Worm (Caenorhabditis elegans): ENCODE data around the gene ZK697.8.

ZK697.8 gene

DNA sequence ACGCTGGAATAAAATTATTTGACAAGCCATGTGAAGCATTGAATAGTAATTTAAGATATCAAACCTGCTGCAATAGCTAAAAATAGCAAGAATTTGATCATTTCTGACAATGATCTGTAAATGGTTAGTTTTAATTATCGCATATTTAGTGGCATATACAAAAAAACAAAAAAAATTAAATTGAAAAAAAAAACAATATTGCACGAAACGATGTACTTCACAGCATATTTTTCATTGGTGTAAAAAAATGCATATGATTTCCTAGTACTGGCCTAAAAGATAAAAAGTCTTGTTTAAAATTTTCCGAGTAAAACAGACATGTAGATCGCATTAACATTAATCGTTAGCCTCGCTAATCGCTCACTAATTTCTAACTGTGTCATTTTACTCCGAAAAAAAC is at the start of gene ZK697.8:
Gene ZK697.8, minus strand, starts transcription at position 101 of the 400 bp plus-strand sequence.
- TF ChIP-seq dpff-1 (tag; optimal IDR thresholded peaks at IDR 0.05), result no peak
- no peak for TF ChIP-seq madf-3 (GFP tag; IDR thresholded peaks at IDR 0.05)
- TF ChIP-seq ceh-79 (tag; optimal IDR thresholded peaks at IDR 0.05), result no peak
- no peak for TF ChIP-seq ceh-100 (GFP tag; IDR thresholded peaks at IDR 0.05)
- TF ChIP-seq somi-1 (GFP tag; optimal IDR thresholded peaks at IDR 0.05), result no peak
- no peak for TF ChIP-seq nhr-120 (GFP tag; IDR thresholded peaks at IDR 0.05)
- TF ChIP-seq hmg-20 (GFP tag; IDR thresholded peaks at IDR 0.05), result no peak
- TF ChIP-seq ztf-28 (GFP tag; IDR thresholded peaks at IDR 0.05), result no peak
- no peak for TF ChIP-seq nfyb-1 (GFP tag; IDR thresholded peaks at IDR 0.05)

ce11 chrV:1797900-1798299 is 48.9 kb upstream of the ZK697.8 start, which contains the start of gene F36H9.10:
F36H9.10 (plus strand) TSS chrV:1798200.
- TF ChIP-seq ceh-91 (GFP tag; IDR thresholded peaks at IDR 0.05), result no peak
- no peak for TF ChIP-seq rpc-1 (optimal IDR thresholded peaks at IDR 0.05)
- TF ChIP-seq rpc-1 (tag; optimal IDR thresholded peaks at IDR 0.05), result peak; percentile 62
- peak; percentile 34 for TF ChIP-seq tbp1 (GFP tag; optimal IDR thresholded peaks at IDR 0.05)
- TF ChIP-seq D2030.7 (GFP tag; IDR thresholded peaks at IDR 0.05), result peak; percentile 41; the same call in 1 of the 2 replicates

ce11 chrV:1794218-1794617 is 45.3 kb upstream of the ZK697.8 start, which contains the start of gene F36H9.1:
F36H9.1 (plus strand) TSS chrV:1794518.
- TF ChIP-seq B0336.3 (GFP tag; IDR thresholded peaks at IDR 0.05), result no peak
- no peak for TF ChIP-seq T26A5.8 (tag; optimal IDR thresholded peaks at IDR 0.05)
- no peak for TF ChIP-seq C06A6.2 (GFP tag; conservative IDR thresholded peaks at IDR 0.05)
- no peak for TF ChIP-seq ztf-26 (tag; optimal IDR thresholded peaks at IDR 0.05)
- TF ChIP-seq repo-1 (tag; optimal IDR thresholded peaks at IDR 0.05), result no peak
- no peak for TF ChIP-seq egl-44 (GFP tag; IDR thresholded peaks at IDR 0.05)
- TF ChIP-seq pha-4 (tag; optimal IDR thresholded peaks at IDR 0.05), result no peak
- no peak for TF ChIP-seq F33H1.4 (GFP tag; IDR thresholded peaks at IDR 0.05)
- TF ChIP-seq lsy-27 (tag; optimal IDR thresholded peaks at IDR 0.05; ENCODE audit: borderline replicate concordance, insufficient read depth), result no peak
- no peak for TF ChIP-seq dox-1 (GFP tag; IDR thresholded peaks at IDR 0.05)
- no peak for TF ChIP-seq C17E4.6 (GFP tag; IDR thresholded peaks at IDR 0.05)
- TF ChIP-seq fkh-3 (tag; optimal IDR thresholded peaks at IDR 0.05), result no peak
- TF ChIP-seq B0261.1 (tag; optimal IDR thresholded peaks at IDR 0.05), result no peak
- no peak for TF ChIP-seq pbrm-1 (GFP tag; IDR thresholded peaks at IDR 0.05)
- TF ChIP-seq F22D6.2 (tag; optimal IDR thresholded peaks at IDR 0.05), result no peak

DNA sequence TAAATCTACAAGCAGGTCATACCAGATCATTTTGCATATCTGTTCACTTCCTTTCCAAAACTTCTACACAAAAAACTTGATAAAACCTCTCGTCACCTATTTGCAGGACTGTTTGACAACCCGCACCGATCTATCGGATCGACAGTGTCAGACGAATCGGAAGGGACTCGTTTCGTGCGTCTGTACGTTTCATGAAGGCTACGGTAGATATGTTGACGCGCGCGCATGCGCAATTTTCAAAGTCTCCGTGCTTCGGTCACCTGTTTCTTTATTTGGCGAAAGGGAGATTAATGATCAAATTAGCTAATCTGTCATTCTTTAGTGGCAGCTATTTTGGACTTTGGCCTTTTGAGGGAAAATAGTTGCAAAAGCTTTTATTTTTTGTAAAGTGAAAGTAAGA is 40.5 kb upstream of the ZK697.8 start:
- TF ChIP-seq lsy-27 (tag; optimal IDR thresholded peaks at IDR 0.05; ENCODE audit: borderline replicate concordance, insufficient read depth) (no peak), tlf-1 (GFP tag; optimal IDR thresholded peaks at IDR 0.05) (no peak), B0019.2 (GFP tag; conservative IDR thresholded peaks at IDR 0.05) (no peak), lir-1 (GFP tag; conservative IDR thresholded peaks at IDR 0.05) (no peak), ztf-18 (tag; optimal IDR thresholded peaks at IDR 0.05) (no peak), dox-1 (GFP tag; IDR thresholded peaks at IDR 0.05) (no peak), fkh-3 (tag; optimal IDR thresholded peaks at IDR 0.05) (no peak), F57C9.4 (tag; optimal IDR thresholded peaks at IDR 0.05) (no peak), chd-7 (tag; optimal IDR thresholded peaks at IDR 0.05) (no peak), die-1 (tag; optimal IDR thresholded peaks at IDR 0.05) (no peak), pha-4 (tag; optimal IDR thresholded peaks at IDR 0.05) (no peak), madf-10 (tag; optimal IDR thresholded peaks at IDR 0.05) (no peak), cebp-1 (GFP tag; IDR thresholded peaks at IDR 0.05) (no peak), cebp-1 (tag; optimal IDR thresholded peaks at IDR 0.05) (no peak), bed-2 (GFP tag; IDR thresholded peaks at IDR 0.05) (no peak), him-1 (tag; optimal IDR thresholded peaks at IDR 0.05) (no peak), Y56A3A.18 (GFP tag; IDR thresholded peaks at IDR 0.05) (no peak), bed-1 (GFP tag; IDR thresholded peaks at IDR 0.05) (no peak), gei-17 (GFP tag; optimal IDR thresholded peaks at IDR 0.05) (no peak), nfya-2 (GFP tag; IDR thresholded peaks at IDR 0.05) (no peak), mxl-1 (tag; optimal IDR thresholded peaks at IDR 0.05) (no peak)
